Worm (Caenorhabditis elegans) whole organism, midembryonic: ENCODE measurements around the gene ile-2.

ENCODE experiments used
- T22C8.4 ChIP-seq: fragments of 200-800 bp; sonication (Bioruptor generic); IDR thresholded peaks from 2 replicates; pipeline ENCODE4 v1.3.6; 2022; ENCODE audit warnings: missing genetic modification characterization, missing compliant biosample characterization
- med-1 ChIP-seq: sonication (generic microtip); optimal IDR thresholded peaks from 2 replicates; lab custom pipeline; 2017; ENCODE audit warnings: missing genetic modification characterization, mild to moderate bottlenecking, missing compliant biosample characterization, antibody characterized with exemption, missing genetic modification reagents; ENCODE audit not compliant: insufficient read depth

DNA sequence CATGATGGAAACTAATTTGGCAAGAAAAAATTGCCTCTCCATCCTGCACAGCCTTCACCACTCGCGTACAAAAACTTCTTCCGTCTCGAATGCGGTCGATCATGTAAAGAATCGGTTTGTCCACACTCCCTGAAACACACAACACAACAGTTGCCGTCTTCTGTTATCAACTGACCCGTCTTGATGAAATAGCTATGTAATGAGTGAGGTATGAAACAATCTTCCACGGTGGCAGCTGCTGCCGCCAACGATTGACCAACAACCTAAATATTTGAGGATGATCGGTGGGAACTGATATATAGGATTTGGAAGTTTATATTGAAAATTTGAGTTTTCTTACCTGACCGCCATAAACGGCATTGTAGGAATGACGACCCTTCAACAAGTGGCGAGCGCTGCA, 43.9 kb downstream of the ile-2 start:
- no peak for TF ChIP-seq T22C8.4 (GFP tag; lab: Robert Waterston, UW)
- no peak for TF ChIP-seq med-1
